Fruit fly (Drosophila melanogaster) whole organism, embryonic: ENCODE measurements around the gene CG7025.
A peak's percentile ranks its signal among the peaks of the same experiment; 100 is the strongest.

Source experiments
- Abd-B ChIP-seq: fragments of 200-800 bp; sonication (Bioruptor generic); optimal IDR thresholded peaks from 2 replicates; lab custom pipeline; 2018; ENCODE audit warnings: missing biosample characterization, mild to moderate bottlenecking, missing genetic modification characterization, moderate library complexity
- Atf6 ChIP-seq: fragments of 200-800 bp; sonication (Bioruptor generic); IDR thresholded peaks from 2 replicates; pipeline ENCODE4 v1.3.6; 2022; ENCODE audit warnings: missing biosample characterization, missing genetic modification characterization
- Bdp1 ChIP-seq: fragments of 200-800 bp; sonication (Bioruptor generic); optimal IDR thresholded peaks from 3 replicates; lab custom pipeline; 2016; ENCODE audit warnings: missing biosample characterization, missing genetic modification characterization
- BtbVII ChIP-seq: fragments of 200-800 bp; sonication (Bioruptor generic); optimal IDR thresholded peaks from 3 replicates; lab custom pipeline; 2017; ENCODE audit warnings: missing biosample characterization, mild to moderate bottlenecking, missing genetic modification characterization
- CG10147 ChIP-seq: fragments of 200-800 bp; sonication (Bioruptor generic); optimal IDR thresholded peaks from 2 replicates; lab custom pipeline; 2019; ENCODE audit warnings: missing biosample characterization, mild to moderate bottlenecking, missing genetic modification characterization, moderate library complexity
- CG11504 ChIP-seq: fragments of 200-800 bp; sonication (Bioruptor generic); optimal IDR thresholded peaks from 3 replicates; lab custom pipeline; 2019; ENCODE audit warnings: missing biosample characterization, mild to moderate bottlenecking, missing genetic modification characterization, moderate library complexity
- CG14965 ChIP-seq: fragments of 200-800 bp; sonication (Bioruptor generic); optimal IDR thresholded peaks from 2 replicates; lab custom pipeline; 2016; ENCODE audit warnings: missing biosample characterization, missing genetic modification characterization, borderline replicate concordance
- CG15514 ChIP-seq: fragments of 200-800 bp; sonication (Bioruptor generic); optimal IDR thresholded peaks from 3 replicates; lab custom pipeline; 2017; ENCODE audit warnings: missing biosample characterization, missing genetic modification characterization, mild to moderate bottlenecking, moderate library complexity, missing genetic modification reagents
- CG16813 ChIP-seq: fragments of 200-800 bp; sonication (Bioruptor generic); IDR thresholded peaks from 3 replicates; pipeline ENCODE4 v1.3.6; 2022; ENCODE audit warnings: missing biosample characterization, missing genetic modification characterization; ENCODE audit not compliant: partially characterized antibody
- CG17359 ChIP-seq: fragments of 200-800 bp; sonication (Bioruptor generic); optimal IDR thresholded peaks from 3 replicates; lab custom pipeline; 2018; ENCODE audit warnings: missing biosample characterization, mild to moderate bottlenecking, missing genetic modification characterization, moderate library complexity
- CG17385 ChIP-seq: fragments of 200-800 bp; sonication (Bioruptor generic); optimal IDR thresholded peaks from 3 replicates; lab custom pipeline; 2018; ENCODE audit warnings: missing biosample characterization, mild to moderate bottlenecking, missing genetic modification characterization
- CG18599 ChIP-seq: fragments of 200-800 bp; sonication (Bioruptor generic); optimal IDR thresholded peaks from 3 replicates; lab custom pipeline; 2017; ENCODE audit warnings: missing biosample characterization, missing genetic modification characterization, mild to moderate bottlenecking, moderate library complexity, missing genetic modification reagents
- CG2678 ChIP-seq: fragments of 200-800 bp; sonication (Bioruptor generic); optimal IDR thresholded peaks from 3 replicates; lab custom pipeline; 2019; ENCODE audit warnings: missing biosample characterization, mild to moderate bottlenecking, missing genetic modification characterization, moderate library complexity
- CG3281 ChIP-seq: fragments of 200-800 bp; sonication (Bioruptor generic); optimal IDR thresholded peaks from 3 replicates; lab custom pipeline; 2017; ENCODE audit warnings: missing biosample characterization, mild to moderate bottlenecking, missing genetic modification characterization
- CG33557 ChIP-seq: fragments of 200-800 bp; sonication (Bioruptor generic); optimal IDR thresholded peaks from 2 replicates; lab custom pipeline; 2019; ENCODE audit warnings: missing biosample characterization, mild to moderate bottlenecking, missing genetic modification characterization, moderate library complexity
- CG3995 ChIP-seq: fragments of 200-800 bp; sonication (Bioruptor generic); optimal IDR thresholded peaks from 3 replicates; lab custom pipeline; 2016; ENCODE audit warnings: missing biosample characterization, missing genetic modification characterization
- CG4707 ChIP-seq: fragments of 200-800 bp; sonication (Bioruptor generic); optimal IDR thresholded peaks from 2 replicates; lab custom pipeline; 2018; ENCODE audit warnings: missing biosample characterization, mild to moderate bottlenecking, missing genetic modification characterization, moderate library complexity
- CG7271 ChIP-seq: fragments of 200-800 bp; sonication (Bioruptor generic); optimal IDR thresholded peaks from 2 replicates; lab custom pipeline; 2018; ENCODE audit warnings: missing biosample characterization, mild to moderate bottlenecking, missing genetic modification characterization, moderate library complexity
- CG7556 ChIP-seq: fragments of 200-800 bp; sonication (Bioruptor generic); optimal IDR thresholded peaks from 2 replicates; lab custom pipeline; 2017; ENCODE audit warnings: missing biosample characterization, mild to moderate bottlenecking, missing genetic modification characterization
- CG7839 ChIP-seq: fragments of 200-800 bp; sonication (Bioruptor generic); optimal IDR thresholded peaks from 3 replicates; lab custom pipeline; 2018; ENCODE audit warnings: missing biosample characterization, mild to moderate bottlenecking, missing genetic modification characterization, moderate library complexity
- CG9727 ChIP-seq: fragments of 200-800 bp; sonication (Bioruptor generic); optimal IDR thresholded peaks from 3 replicates; lab custom pipeline; 2017; ENCODE audit warnings: missing biosample characterization, mild to moderate bottlenecking, missing genetic modification characterization
- Dad ChIP-seq: fragments of 200-800 bp; sonication (Bioruptor generic); optimal IDR thresholded peaks from 3 replicates; lab custom pipeline; 2016; ENCODE audit warnings: missing biosample characterization, missing genetic modification characterization
- Fer1 ChIP-seq: fragments of 200-800 bp; sonication (Bioruptor generic); optimal IDR thresholded peaks from 2 replicates; lab custom pipeline; 2017; ENCODE audit warnings: missing biosample characterization, mild to moderate bottlenecking, missing genetic modification characterization
- H15 ChIP-seq: fragments of 200-800 bp; sonication (Bioruptor generic); IDR thresholded peaks from 3 replicates; pipeline ENCODE4 v1.3.6; 2022; ENCODE audit warnings: missing biosample characterization, missing genetic modification characterization
- Hr3 ChIP-seq: fragments of 200-800 bp; sonication (Bioruptor generic); optimal IDR thresholded peaks from 3 replicates; lab custom pipeline; 2016; ENCODE audit warnings: missing biosample characterization, missing genetic modification characterization
- Hr51 ChIP-seq, 2 experiments: fragments of 200-800 bp; sonication (Bioruptor generic); optimal IDR thresholded peaks; 2 replicates in 1 of 2; 3 replicates in 1 of 2; lab custom pipeline; 2016 to 2018; ENCODE audit warnings: missing biosample characterization in 2 of 2, missing genetic modification characterization in 2 of 2, mild to moderate bottlenecking in 1 of 2, moderate library complexity in 1 of 2
- MBD-R2 ChIP-seq: fragments of 200-800 bp; sonication (Bioruptor generic); IDR thresholded peaks from 2 replicates; pipeline ENCODE4 v1.3.6; 2022; ENCODE audit warnings: missing biosample characterization, missing genetic modification characterization
- Sox100B ChIP-seq: fragments of 200-800 bp; sonication (Bioruptor generic); optimal IDR thresholded peaks from 3 replicates; lab custom pipeline; 2018; ENCODE audit warnings: missing biosample characterization, mild to moderate bottlenecking, missing genetic modification characterization
- Sox102F ChIP-seq: fragments of 200-800 bp; sonication (Bioruptor generic); optimal IDR thresholded peaks from 2 replicates; lab custom pipeline; 2018; ENCODE audit warnings: missing biosample characterization, mild to moderate bottlenecking, missing genetic modification characterization, moderate library complexity
- Sry-δ ChIP-seq: fragments of 200-800 bp; sonication (Bioruptor generic); optimal IDR thresholded peaks from 2 replicates; lab custom pipeline; 2016; ENCODE audit warnings: missing biosample characterization, missing genetic modification characterization
- Trl ChIP-seq, 3 experiments: fragments of >200 bp in 2 of 3; fragments of 200-800 bp in 1 of 3; sonication (Bioruptor generic) in 1 of 3; optimal IDR thresholded peaks; 2 replicates in 1 of 3; 3 replicates in 2 of 3; lab custom pipeline; 2016 to 2017; ENCODE audit warnings: missing biosample characterization in 1 of 3, missing genetic modification characterization in 1 of 3
- bigmax ChIP-seq: fragments of 200-800 bp; sonication (Bioruptor generic); optimal IDR thresholded peaks from 2 replicates; lab custom pipeline; 2018; ENCODE audit warnings: missing biosample characterization, mild to moderate bottlenecking, missing genetic modification characterization
- cad ChIP-seq: fragments of >200 bp; optimal IDR thresholded peaks from 2 replicates; lab custom pipeline; 2017; ENCODE audit warnings: missing biosample characterization, missing genetic modification characterization
- ci ChIP-seq: fragments of 200-800 bp; sonication (Bioruptor generic); IDR thresholded peaks from 3 replicates; pipeline ENCODE4 v1.3.6; 2022; ENCODE audit warnings: missing biosample characterization, missing genetic modification characterization
- crp ChIP-seq, 2 experiments: fragments of 200-800 bp; sonication (Bioruptor generic); optimal IDR thresholded peaks; 2 replicates in 1 of 2; 3 replicates in 1 of 2; lab custom pipeline; 2017; ENCODE audit warnings: missing biosample characterization in 2 of 2, missing genetic modification characterization in 2 of 2, mild to moderate bottlenecking in 1 of 2, moderate library complexity in 1 of 2
- dmrt99B ChIP-seq: fragments of 200-800 bp; sonication (Bioruptor generic); optimal IDR thresholded peaks from 2 replicates; lab custom pipeline; 2018; ENCODE audit warnings: missing biosample characterization, mild to moderate bottlenecking, missing genetic modification characterization, moderate library complexity
- exex ChIP-seq: fragments of 200-800 bp; sonication (Bioruptor generic); optimal IDR thresholded peaks from 4 replicates; lab custom pipeline; 2018; ENCODE audit warnings: missing biosample characterization, mild to moderate bottlenecking, missing genetic modification characterization, moderate library complexity
- fd102C ChIP-seq: fragments of 200-800 bp; sonication (Bioruptor generic); optimal IDR thresholded peaks from 2 replicates; lab custom pipeline; 2018; ENCODE audit warnings: missing biosample characterization, mild to moderate bottlenecking, missing genetic modification characterization, moderate library complexity
- kah ChIP-seq: fragments of 200-800 bp; sonication (Bioruptor generic); optimal IDR thresholded peaks from 2 replicates; lab custom pipeline; 2018; ENCODE audit warnings: missing biosample characterization, mild to moderate bottlenecking, missing genetic modification characterization
- lab ChIP-seq: fragments of 200-800 bp; sonication (Bioruptor generic); optimal IDR thresholded peaks from 3 replicates; lab custom pipeline; 2017; ENCODE audit warnings: missing biosample characterization, missing genetic modification characterization, mild to moderate bottlenecking, moderate library complexity, missing genetic modification reagents
- mam ChIP-seq: fragments of 200-800 bp; sonication (Bioruptor generic); optimal IDR thresholded peaks from 3 replicates; lab custom pipeline; 2016; ENCODE audit warnings: missing biosample characterization, missing genetic modification characterization
- pfk ChIP-seq: fragments of 200-800 bp; sonication (Bioruptor generic); optimal IDR thresholded peaks from 2 replicates; lab custom pipeline; 2018; ENCODE audit warnings: missing biosample characterization, mild to moderate bottlenecking, missing genetic modification characterization, moderate library complexity
- phol ChIP-seq: fragments of 200-800 bp; sonication (Bioruptor generic); optimal IDR thresholded peaks from 3 replicates; lab custom pipeline; 2018; ENCODE audit warnings: missing biosample characterization, mild to moderate bottlenecking, missing genetic modification characterization, moderate library complexity
- repo ChIP-seq: fragments of 200-800 bp; sonication (Bioruptor generic); optimal IDR thresholded peaks from 2 replicates; lab custom pipeline; 2016; ENCODE audit warnings: missing biosample characterization, missing genetic modification characterization
- sens ChIP-seq: fragments of 200-800 bp; sonication (Bioruptor generic); peaks from one replicate; lab custom pipeline; 2016; ENCODE audit warnings: missing biosample characterization, missing genetic modification characterization
- ttk ChIP-seq: fragments of 200-800 bp; sonication (Bioruptor generic); IDR thresholded peaks from 2 replicates; pipeline ENCODE4 v2.1.2; 2022; ENCODE audit warnings: missing biosample characterization, missing genetic modification characterization

Gene CG7025

dm6 chr2L:7675754-7676178, 16.7 kb downstream of the CG7025 start (continued):
- TF ChIP-seq repo (GFP tag; lab: Kevin White, UChicago) (no peak), kah (GFP tag; lab: Kevin White, UChicago) (no peak), Bdp1 (GFP tag; lab: Kevin White, UChicago) (no peak), CG33557 (no peak), CG4707 (no peak)

dm6 chr2L:7675028-7675749, 17.3 kb downstream of the CG7025 start, which contains the start of gene Slob:
Gene Slob, minus strand, starts transcription at chr2L:7675078.
- TF ChIP-seq Trl (optimal IDR thresholded peaks at IDR 0.05; lab: Kevin White, UChicago) (peak; percentile 4 to 47), Trl (GFP tag; optimal IDR thresholded peaks at IDR 0.05; lab: Kevin White, UChicago) (no peak), CG17385 (GFP tag; lab: Kevin White, UChicago) (no peak), lab (GFP tag; lab: Kevin White, UChicago) (peak; percentile 29), mam (GFP tag; lab: Kevin White, UChicago) (no peak), Fer1 (GFP tag; lab: Kevin White, UChicago) (peak; percentile 20), CG7271 (tag; lab: Kevin White, UChicago) (no peak), CG16813 (GFP tag; lab: Robert Waterston, UW) (no peak), Hr51 (GFP tag; optimal IDR thresholded peaks at IDR 0.05; lab: Kevin White, UChicago) (peak in 1 of 2 experiments; percentile 1), fd102C (no peak), Abd-B (GFP tag; lab: Kevin White, UChicago) (no peak), Hr3 (GFP tag; lab: Kevin White, UChicago) (no peak), CG7839 (peak; percentile 28), CG10147 (GFP tag; lab: Kevin White, UChicago) (peak; percentile 44), CG17359 (tag; lab: Kevin White, UChicago) (peak; percentile 17), CG2678 (peak; percentile 54), H15 (GFP tag; lab: Robert Waterston, UW) (no peak), CG7556 (peak; percentile 1), phol (tag; lab: Kevin White, UChicago) (peak; percentile 15), dmrt99B (tag; lab: Kevin White, UChicago) (peak; percentile 30), CG11504 (tag; lab: Kevin White, UChicago) (peak; percentile 47), CG9727 (GFP tag; lab: Kevin White, UChicago) (peak; percentile 16), BtbVII (GFP tag; lab: Kevin White, UChicago) (peak; percentile 6), MBD-R2 (GFP tag; lab: Robert Waterston, UW) (no peak), sens (GFP tag; lab: Kevin White, UChicago) (peak; percentile 31), CG15514 (peak; percentile 3), Atf6 (GFP tag; lab: Robert Waterston, UW) (peak; percentile 19; the same call in 1 of the 2 replicates), Sox102F (GFP tag; lab: Kevin White, UChicago) (peak; percentile 8), bigmax (no peak), cad (GFP tag; lab: Kevin White, UChicago) (no peak), crp (GFP tag; optimal IDR thresholded peaks at IDR 0.05; lab: Kevin White, UChicago) (peak in 1 of 2 experiments; percentile 51), CG3281 (peak; percentile 39), ci (GFP tag; lab: Robert Waterston, UW) (no peak), ttk (GFP tag; lab: Robert Waterston, UW) (no peak), CG18599 (GFP tag; lab: Kevin White, UChicago) (peak; percentile 72), exex (tag; lab: Kevin White, UChicago) (peak; percentile 49), CG3995 (GFP tag; lab: Kevin White, UChicago) (peak; percentile 34), Sox100B (GFP tag; lab: Kevin White, UChicago) (peak; percentile 2), pfk (peak; percentile 87), Sry-δ (no peak), Dad (GFP tag; lab: Kevin White, UChicago) (no peak), CG14965 (GFP tag; lab: Kevin White, UChicago) (no peak)
